Fruit fly (Drosophila melanogaster): ENCODE results near the gene anox.
A peak's percentile ranks its signal among the peaks of the same experiment; 100 is the strongest.

anox gene

DNA sequence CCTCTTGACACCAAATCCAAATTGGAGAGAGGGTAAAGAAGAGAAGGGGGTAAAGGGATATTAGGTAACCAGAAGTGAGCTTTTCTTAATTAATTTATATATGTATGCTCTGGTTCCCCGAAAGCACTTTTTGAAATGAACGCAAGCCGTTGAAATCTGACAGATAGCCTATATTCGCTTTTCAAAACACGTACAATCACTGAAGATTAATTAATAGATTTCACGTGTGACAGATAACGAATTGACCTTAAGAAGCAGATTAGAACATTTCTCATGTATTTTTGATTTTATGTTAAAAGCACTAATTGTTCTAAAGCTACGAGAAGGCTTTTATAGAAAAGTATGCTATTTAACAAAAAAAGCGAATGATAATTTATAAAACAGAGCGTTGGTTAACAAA is 18.0 kb upstream of the anox start:
- TF ChIP-seq CG17801 (GFP tag; optimal IDR thresholded peaks at IDR 0.05; ENCODE audit: partially characterized antibody) = no peak

DNA sequence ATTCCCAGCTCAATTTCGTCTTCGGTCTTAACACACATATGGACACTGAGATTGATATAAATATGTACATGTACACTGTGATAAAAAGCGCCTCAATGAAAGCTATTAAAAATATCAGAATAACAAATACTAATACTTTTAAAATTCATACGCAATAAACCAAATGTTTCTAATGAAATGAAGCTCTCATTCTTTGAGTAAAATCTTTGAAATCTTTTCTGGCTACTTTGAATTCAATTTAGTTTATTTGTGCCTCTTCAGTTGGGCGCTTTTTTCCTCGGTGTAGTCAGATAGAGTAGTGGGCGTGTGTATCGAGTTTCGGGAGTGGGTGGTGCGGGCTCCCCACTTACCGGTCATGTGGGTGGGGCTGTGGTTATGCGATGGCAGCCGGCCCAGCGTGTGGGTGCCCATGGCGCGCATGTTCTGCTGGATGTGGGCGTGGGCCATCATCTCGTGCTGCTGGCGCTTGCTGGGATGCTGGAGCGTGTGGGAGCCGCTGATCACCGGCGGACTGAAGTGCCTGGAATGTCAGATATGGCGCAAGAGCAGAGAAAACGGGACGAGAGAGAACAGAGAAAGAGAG is 15.5 kb upstream of the anox start:
- no peak for TF ChIP-seq CG17801 (GFP tag; optimal IDR thresholded peaks at IDR 0.05; ENCODE audit: partially characterized antibody)

DNA sequence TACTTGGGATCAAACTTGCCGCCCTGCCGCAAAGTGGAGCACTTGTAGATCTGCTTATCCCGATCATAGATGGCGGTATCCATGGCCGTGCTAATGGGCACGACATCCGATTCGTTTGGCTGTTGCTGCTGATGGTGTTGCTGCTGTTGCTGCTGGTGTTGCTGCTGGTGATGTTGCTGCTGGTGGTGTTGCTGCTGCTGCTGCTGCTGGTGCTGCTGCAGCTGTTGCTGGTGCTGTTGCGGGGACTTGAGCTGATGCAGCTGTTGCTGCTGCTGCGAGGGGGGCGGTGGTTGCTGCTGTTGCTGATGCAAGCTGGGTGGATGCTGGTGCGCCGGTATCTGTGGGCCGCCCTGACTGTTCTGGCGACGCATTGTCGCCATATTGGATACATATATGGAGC is 14.0 kb upstream of the anox start:
- TF ChIP-seq CG17801 (GFP tag; optimal IDR thresholded peaks at IDR 0.05; ENCODE audit: partially characterized antibody) = no peak

DNA sequence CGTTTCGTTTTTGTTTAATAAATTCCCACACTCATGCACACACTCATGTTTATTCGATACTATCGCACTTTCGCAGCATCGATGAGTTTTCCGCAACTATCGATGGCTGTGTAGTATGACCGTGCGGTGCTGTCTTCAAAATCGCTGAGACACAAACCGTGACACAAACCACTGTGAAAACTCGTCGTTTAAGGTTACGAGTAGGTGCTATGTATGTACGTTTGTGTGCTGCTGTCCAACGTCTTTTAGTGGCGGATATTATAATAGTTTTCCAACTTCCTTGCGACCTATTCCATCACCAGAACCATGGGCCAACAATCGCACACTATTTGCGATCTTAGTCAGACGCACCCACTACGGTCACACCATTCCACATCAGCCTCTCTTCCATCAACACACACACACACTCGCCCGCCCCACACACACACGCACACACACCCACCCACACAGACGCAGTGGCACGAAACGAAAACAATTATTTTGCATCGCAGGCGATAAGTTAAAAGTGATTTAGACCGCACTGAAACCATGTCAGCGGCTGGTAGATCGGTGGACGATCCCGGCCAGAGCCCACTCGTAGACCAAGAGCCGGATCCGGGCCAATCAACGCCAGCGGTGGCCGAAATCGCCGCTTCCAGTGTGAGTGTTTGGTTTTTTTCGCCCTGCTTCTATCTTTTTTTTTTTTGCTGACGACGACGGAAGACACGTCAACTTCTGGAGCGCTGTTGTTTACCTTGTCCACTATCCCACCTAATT is 5.0 kb upstream of the anox start, which contains the start of the genes Dd and CG1486:
Gene Dd (minus strand): TSS at position 77 of the 756 bp plus-strand sequence.
Gene CG1486 (plus strand): TSS at position 114 of the 756 bp plus-strand sequence.
- TF ChIP-seq CG17801 (GFP tag; optimal IDR thresholded peaks at IDR 0.05; ENCODE audit: partially characterized antibody) = peak; percentile 50

DNA sequence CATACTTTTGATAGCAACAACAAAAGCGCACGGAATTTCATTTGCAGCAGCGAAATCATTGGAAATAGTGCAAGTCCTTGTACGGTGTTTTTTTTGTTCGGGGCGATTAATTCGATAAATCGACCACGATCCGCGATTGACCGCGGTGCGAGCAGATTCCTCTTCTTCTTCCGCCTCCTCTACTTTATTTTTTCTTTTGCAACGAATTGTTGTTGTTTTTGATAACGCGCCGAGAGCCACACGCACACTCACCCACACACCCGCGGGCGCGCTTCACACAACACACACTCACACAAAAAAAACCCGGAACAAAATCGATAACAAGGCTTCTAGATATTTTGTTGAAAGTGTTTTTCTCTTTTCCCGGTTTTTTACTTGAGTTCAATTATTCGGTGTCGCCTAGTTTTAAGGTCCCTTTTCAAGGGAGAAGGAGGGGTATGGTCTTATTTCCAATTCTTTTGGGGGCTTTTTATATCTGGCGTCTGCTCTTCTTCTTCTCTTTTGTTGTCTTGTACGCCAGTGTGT is 4.1 kb upstream of the anox start:
- TF ChIP-seq CG17801 (GFP tag; optimal IDR thresholded peaks at IDR 0.05; ENCODE audit: partially characterized antibody) = no peak

DNA sequence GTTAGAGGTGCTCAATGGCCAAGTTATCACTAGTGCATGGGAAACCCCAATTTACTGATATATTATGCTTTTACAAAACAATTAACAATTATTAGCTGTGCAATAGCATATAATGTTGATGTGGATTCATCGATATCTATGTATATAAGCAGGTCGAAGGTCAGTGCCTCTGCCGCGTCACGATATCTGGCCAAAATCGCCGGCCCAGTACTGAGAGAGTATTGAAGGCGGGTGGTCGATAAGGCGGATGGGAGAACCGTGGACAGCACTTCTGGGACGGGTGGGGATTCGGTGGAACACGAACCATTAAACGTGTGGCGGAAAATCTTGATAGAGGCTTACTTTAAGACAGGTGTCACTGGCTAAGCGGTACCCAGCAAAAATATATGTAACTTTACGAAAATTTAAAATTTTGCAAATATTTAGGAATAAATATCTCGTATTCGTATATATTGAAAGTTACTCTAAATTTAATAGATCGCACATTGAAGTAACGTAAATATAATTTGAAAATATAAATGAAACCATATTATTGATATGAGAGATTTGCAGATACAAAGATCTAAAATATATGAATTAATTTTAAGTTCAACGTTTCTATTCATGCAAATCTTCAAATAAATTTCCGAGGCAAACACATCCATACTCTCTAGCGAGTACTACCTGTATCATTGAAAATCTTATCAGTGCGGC is 3.3 kb upstream of the anox start:
- peak; percentile 59 for TF ChIP-seq CG17801 (GFP tag; optimal IDR thresholded peaks at IDR 0.05; ENCODE audit: partially characterized antibody)

DNA sequence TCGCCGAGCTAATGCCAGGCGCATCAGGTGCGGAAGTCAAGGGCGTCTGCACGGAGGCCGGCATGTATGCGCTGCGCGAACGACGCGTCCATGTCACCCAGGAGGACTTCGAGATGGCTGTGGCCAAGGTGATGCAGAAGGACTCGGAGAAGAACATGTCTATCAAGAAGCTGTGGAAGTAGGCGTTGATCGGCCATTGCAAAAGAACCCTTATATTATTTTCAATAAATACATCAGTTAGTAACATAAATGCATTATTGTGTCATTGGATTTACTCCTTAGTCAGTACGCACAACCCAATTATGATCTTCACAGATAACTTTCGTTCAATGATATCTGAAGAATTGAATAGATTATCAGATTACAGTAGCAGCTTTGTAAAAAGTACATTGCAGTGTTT is 1.7 kb downstream of the anox start, which contains the start of gene CG1801:
Gene CG1801 (minus strand): TSS at position 101 of the 400 bp plus-strand sequence.
- no peak for TF ChIP-seq CG17801 (GFP tag; optimal IDR thresholded peaks at IDR 0.05; ENCODE audit: partially characterized antibody)

DNA sequence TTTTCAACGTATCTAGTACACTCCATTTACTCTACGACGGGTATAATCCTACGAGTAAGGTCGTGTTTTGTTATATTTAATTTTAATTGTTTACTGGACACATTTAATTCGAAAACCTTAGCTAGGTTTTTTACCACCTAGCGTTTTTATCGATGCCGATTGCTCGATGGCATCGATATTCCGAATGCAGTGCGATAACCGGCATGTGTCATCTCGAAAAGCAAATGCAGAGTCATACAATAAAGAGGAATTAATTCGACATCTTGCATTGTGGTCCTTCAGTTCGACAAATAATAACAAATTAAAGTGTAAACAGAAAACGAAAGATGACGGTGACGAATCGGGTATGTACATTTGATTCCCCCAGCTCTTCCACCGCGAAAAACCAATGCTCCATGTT is 3.2 kb downstream of the anox start, which contains the start of gene Rpt6:
Gene Rpt6 (plus strand): TSS at position 201 of the 400 bp plus-strand sequence.
- peak; percentile 6 for TF ChIP-seq CG17801 (GFP tag; optimal IDR thresholded peaks at IDR 0.05; ENCODE audit: partially characterized antibody)

DNA sequence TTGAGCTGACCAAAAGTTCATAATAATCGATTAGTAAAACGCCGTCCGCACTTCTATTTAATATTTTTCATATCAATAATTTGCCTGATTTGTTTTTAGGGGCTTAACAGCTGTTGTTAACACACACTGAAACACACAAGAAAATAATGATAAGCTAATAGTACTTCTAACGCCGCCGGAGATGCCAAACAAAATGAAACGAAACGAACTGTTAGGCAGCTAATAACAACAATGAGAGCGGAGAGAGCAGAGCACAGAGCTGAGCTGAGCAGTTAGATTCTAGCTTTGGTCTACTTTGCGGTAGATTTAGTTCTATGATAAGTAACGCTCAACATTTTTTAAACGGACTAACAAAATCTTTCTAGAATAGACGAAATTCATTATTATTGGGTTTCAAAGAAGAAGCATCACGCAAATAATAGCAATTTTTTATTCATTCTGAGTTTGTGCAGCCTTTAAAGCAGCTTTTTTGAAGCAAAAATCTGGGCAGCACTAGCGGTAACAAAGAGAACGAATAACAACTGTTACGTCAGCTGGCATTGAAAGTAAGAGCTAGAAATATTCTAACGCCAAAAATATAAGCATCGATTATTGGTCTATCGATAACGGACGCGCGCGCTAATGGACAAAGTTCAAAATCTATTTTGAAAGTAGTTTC is 12.5 kb downstream of the anox start, which contains the start of gene Abca3:
Gene Abca3 (minus strand): TSS at position 181 of the 658 bp plus-strand sequence.
- TF ChIP-seq CG17801 (GFP tag; optimal IDR thresholded peaks at IDR 0.05; ENCODE audit: partially characterized antibody) = peak; percentile 82

DNA sequence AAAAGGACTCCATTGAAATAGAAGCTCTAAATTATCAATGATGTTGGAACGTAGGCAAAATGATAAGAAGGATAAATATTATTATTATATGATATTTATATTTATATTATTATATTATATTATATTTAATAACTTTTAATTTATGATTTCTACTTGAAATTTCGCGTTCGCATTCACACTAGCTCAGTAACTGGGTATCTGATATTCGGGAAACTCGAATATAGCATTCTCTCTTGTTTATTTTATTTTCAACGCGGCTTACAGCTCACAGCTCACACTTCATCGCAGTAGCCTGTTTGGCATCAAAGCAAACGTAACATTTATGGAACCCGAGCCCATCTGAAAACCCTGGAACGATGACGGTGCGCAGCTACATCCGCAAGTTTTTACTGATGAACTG is 34.1 kb downstream of the anox start, which contains the start of gene CG1494:
Gene CG1494 (plus strand): TSS at position 301 of the 400 bp plus-strand sequence.
- no peak for TF ChIP-seq CG17801 (GFP tag; optimal IDR thresholded peaks at IDR 0.05; ENCODE audit: partially characterized antibody)

DNA sequence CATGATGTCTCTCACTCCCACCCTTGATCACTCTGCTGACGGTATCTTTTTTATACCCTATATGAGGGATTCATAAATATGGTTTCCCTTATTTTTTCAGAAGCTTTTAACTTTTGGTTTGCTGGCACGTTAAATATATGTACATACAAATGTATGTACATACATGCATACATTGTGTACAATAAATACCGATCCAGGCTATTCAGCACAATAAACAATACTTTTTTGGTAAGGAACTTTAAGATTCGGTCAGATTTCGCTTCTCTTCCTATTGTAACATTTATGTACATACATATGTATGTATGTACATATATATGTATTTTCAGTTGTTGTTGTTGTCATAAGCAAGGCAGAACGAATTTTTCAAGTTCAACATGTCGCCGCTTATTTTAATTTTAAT is 37.1 kb downstream of the anox start:
- TF ChIP-seq CG17801 (GFP tag; optimal IDR thresholded peaks at IDR 0.05; ENCODE audit: partially characterized antibody) = no peak

DNA sequence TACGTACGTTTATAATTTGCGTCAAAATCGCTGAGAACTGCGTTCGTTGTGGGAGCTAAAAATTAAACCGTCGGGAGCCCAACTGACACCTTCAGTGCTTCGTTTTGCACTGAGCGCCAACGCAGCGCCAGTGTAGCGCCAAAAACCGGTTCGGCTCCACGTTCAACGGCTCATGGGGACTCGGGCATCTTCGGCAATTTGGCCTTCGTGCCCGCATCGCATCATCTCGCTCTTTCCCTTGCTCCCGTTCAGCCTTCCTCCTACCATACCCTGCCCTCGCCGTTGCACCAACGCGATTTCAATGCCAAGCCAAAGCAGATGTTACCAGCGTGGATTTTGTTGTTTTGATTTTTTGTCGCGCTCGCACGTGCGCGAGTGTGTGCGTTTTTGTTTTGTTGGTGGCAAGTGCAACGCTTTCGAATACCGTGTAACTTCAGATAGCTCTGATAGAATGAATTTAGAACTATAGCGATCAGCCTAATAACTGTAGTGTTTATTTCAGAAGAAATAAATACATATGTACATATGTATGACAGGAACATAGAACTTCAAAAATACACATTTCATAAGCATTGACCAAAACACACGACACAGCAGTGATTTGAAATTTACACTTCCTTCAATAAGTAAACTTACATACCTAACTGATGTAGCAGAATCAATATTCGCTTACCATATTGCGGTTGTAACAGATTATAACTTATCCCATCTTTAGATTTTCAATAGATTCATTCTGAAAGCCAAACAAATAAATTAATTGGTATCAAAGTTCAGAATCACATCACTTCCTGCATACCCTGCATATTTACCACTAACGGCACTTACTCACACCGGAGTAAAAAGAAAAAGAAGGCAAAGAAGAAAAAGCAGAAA is 37.8 kb downstream of the anox start, which contains the start of gene Mnr:
Gene Mnr (minus strand): TSS at position 133 of the 873 bp plus-strand sequence.
- peak; percentile 10 for TF ChIP-seq CG17801 (GFP tag; optimal IDR thresholded peaks at IDR 0.05; ENCODE audit: partially characterized antibody)

DNA sequence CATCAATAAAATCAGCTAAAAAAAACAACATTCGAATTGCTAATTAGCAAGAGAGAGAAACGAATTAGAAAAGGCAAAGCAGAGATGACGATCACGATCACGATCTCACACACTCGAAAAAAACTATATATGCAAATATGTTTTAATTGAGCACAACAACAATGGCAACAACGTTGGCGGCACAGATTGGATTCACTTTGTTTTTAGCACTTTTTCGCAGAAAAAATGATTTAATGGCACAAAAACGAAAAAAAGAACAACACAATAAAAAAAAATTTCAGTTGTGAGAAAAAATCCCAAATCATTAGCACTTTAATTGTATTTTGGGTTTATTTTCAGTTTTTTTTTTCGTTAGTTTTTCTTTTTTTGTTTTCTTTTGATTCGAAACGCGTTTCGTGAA is 38.5 kb downstream of the anox start:
- TF ChIP-seq CG17801 (GFP tag; optimal IDR thresholded peaks at IDR 0.05; ENCODE audit: partially characterized antibody) = no peak

All from ovary, adult (tissue).